Worm (Caenorhabditis elegans): ENCODE measurements around the gene enri-1.

DNA sequence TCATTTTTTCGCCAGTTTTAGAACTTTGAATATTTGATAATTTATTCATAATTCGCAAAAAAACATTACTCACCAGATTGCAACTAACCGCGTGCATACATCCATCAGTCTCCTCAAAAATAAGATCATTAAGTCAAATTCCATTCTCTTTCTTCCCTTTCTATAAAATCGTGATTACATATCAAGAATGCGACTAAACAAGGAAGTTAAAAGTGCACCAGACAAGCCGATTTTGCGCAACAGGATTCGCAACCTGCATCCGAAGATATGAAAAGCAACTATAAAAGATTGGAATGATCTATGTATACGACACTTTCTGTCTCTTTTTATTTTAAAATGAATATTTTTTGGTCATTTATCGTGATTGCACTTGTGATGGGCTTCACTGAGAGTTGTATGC lies 27.5 kb upstream of the enri-1 start, which contains the start of gene hpo-25:
- no peak for TF ChIP-seq klf-2 (GFP tag; conservative IDR thresholded peaks at IDR 0.05)
- no peak for TF ChIP-seq flt-1 (GFP tag; IDR thresholded peaks at IDR 0.05)
- TF ChIP-seq med-1 (GFP tag; optimal IDR thresholded peaks at IDR 0.05; ENCODE audit: insufficient read depth) = no peak
- TF ChIP-seq tab-1 (GFP tag; IDR thresholded peaks at IDR 0.05) = no peak
- TF ChIP-seq ztf-23 (GFP tag; IDR thresholded peaks at IDR 0.05) = no peak
- TF ChIP-seq ztf-29 (GFP tag; IDR thresholded peaks at IDR 0.05) = no peak
- TF ChIP-seq ref-1 (GFP tag; conservative IDR thresholded peaks at IDR 0.05) = no peak
